Worm (Caenorhabditis elegans) whole organism, L3 larva: ENCODE measurements around the gene C36C5.14.

ENCODE experiments used
- R02D3.7 ChIP-seq: fragments of 150-350 bp; optimal IDR thresholded peaks from 2 replicates; lab custom pipeline; 2014; ENCODE audit warnings: missing biosample characterization, missing genetic modification characterization
- ama-1 ChIP-seq: fragments of 150-350 bp; optimal IDR thresholded peaks from 2 replicates; lab custom pipeline; 2018
- ceh-82 ChIP-seq: fragments of 150-350 bp; optimal IDR thresholded peaks from 2 replicates; lab custom pipeline; 2014; ENCODE audit warnings: missing biosample characterization, missing genetic modification characterization
- daf-12 ChIP-seq: fragments of 150-350 bp; optimal IDR thresholded peaks from 2 replicates; lab custom pipeline; 2014; ENCODE audit warnings: missing biosample characterization, missing genetic modification reagents, missing genetic modification characterization
- nhr-12 ChIP-seq: fragments of 150-350 bp; optimal IDR thresholded peaks from 2 replicates; lab custom pipeline; 2014; ENCODE audit warnings: missing biosample characterization, missing genetic modification characterization
- nhr-28 ChIP-seq: fragments of 150-350 bp; optimal IDR thresholded peaks from 2 replicates; lab custom pipeline; 2014; ENCODE audit warnings: missing biosample characterization, missing genetic modification characterization
- nhr-76 ChIP-seq: fragments of 150-350 bp; sonication (generic microtip); optimal IDR thresholded peaks from 5 replicates; lab custom pipeline; 2014; ENCODE audit warnings: missing biosample characterization, missing genetic modification characterization
- pha-4 ChIP-seq: fragments of 150-350 bp; optimal IDR thresholded peaks from 2 replicates; lab custom pipeline; 2014; ENCODE audit warnings: missing biosample characterization, missing genetic modification reagents, missing genetic modification characterization
- skn-1 ChIP-seq: fragments of 150-350 bp; optimal IDR thresholded peaks from 2 replicates; lab custom pipeline; 2014; ENCODE audit warnings: missing biosample characterization, missing genetic modification characterization
- snpc-4 ChIP-seq: fragments of 150-350 bp; optimal IDR thresholded peaks from 2 replicates; lab custom pipeline; 2014; ENCODE audit warnings: missing biosample characterization, missing genetic modification characterization
- unc-62 ChIP-seq: fragments of 150-350 bp; sonication (generic microtip); optimal IDR thresholded peaks from 4 replicates; lab custom pipeline; 2014; ENCODE audit warnings: missing biosample characterization, missing genetic modification reagents, missing genetic modification characterization

ce11 chrV:3166260-3166659, 922 bp upstream of the C36C5.14 start, which contains the start of gene C36C5.4:
- TF ChIP-seq unc-62 (GFP tag; lab: Kevin White, UChicago) (no peak), nhr-28 (tag; lab: Kevin White, UChicago) (no peak), daf-12 (tag; lab: Kevin White, UChicago) (no peak), pha-4 (tag; lab: Kevin White, UChicago) (no peak), R02D3.7 (no peak), ama-1 (lab: Kevin White, UChicago) (no peak), snpc-4 (no peak), skn-1 (tag; lab: Kevin White, UChicago) (no peak), ceh-82 (no peak), nhr-76 (tag; lab: Kevin White, UChicago) (no peak), nhr-12 (tag; lab: Kevin White, UChicago) (no peak)
